Worm (Caenorhabditis elegans): ENCODE data around the gene efhd-1.
"Not testable (repeated sequence)": the region's sequence is repeated elsewhere in the genome, so short reads cannot be mapped to it uniquely, and the experiment has no call there.

ce11 chrII:14142098-14142554 is 36.5 kb upstream of the efhd-1 start, which contains the start of gene cacn-1:
- TF ChIP-seq ama-1 (optimal IDR thresholded peaks at IDR 0.05); snpc-4 (tag; optimal IDR thresholded peaks at IDR 0.05); ztf-11 (tag; optimal IDR thresholded peaks at IDR 0.05); fos-1 (tag; optimal IDR thresholded peaks at IDR 0.05); ceh-82 (tag; optimal IDR thresholded peaks at IDR 0.05); nhr-12 (tag; optimal IDR thresholded peaks at IDR 0.05); jun-1 (tag; optimal IDR thresholded peaks at IDR 0.05); egl-27 (tag; optimal IDR thresholded peaks at IDR 0.05); nhr-76 (tag; optimal IDR thresholded peaks at IDR 0.05); elt-1 (tag; optimal IDR thresholded peaks at IDR 0.05); lin-39 (tag; optimal IDR thresholded peaks at IDR 0.05): not testable (repeated sequence)
- TF ChIP-seq lin-15B (tag; optimal IDR thresholded peaks at IDR 0.05) (peak; percentile 4), pha-4 (tag; optimal IDR thresholded peaks at IDR 0.05) (peak; percentile 23), nhr-77 (tag; optimal IDR thresholded peaks at IDR 0.05) (peak; percentile 53)
